Fruit fly (Drosophila melanogaster) whole organism: ENCODE results near the gene CG15515.

ENCODE experiments used
- CG8478 ChIP-seq: fragments of >200 bp; optimal IDR thresholded peaks from 2 replicates; lab custom pipeline; 2018; ENCODE audit warnings: inconsistent platforms
- pan ChIP-seq: fragments of >200 bp; optimal IDR thresholded peaks from 2 replicates; lab custom pipeline; 2017
- psq ChIP-seq: fragments of >200 bp; optimal IDR thresholded peaks from 2 replicates; lab custom pipeline; 2017
- usp ChIP-seq: fragments of >200 bp; optimal IDR thresholded peaks from 2 replicates; lab custom pipeline; 2017; ENCODE audit warnings: missing biosample characterization, missing genetic modification characterization, mixed read lengths

dm6 chr3R:29875830-29876229 lies 29.4 kb upstream of the CG15515 start:
- TF ChIP-seq CG8478 (lab: Kevin White, UChicago) (no peak), usp (no peak), pan (lab: Kevin White, UChicago) (no peak), psq (lab: Kevin White, UChicago) (no peak)
